Fruit fly (Drosophila melanogaster) whole organism, embryonic: ENCODE results near the gene CG34462.

Experiments used
- Aef1 ChIP-seq: fragments of 200-800 bp; sonication (Bioruptor generic); IDR thresholded peaks from 3 replicates; pipeline ENCODE4 v1.3.6; 2022; ENCODE audit warnings: missing biosample characterization, missing genetic modification characterization
- Awh ChIP-seq: fragments of 200-800 bp; sonication (Bioruptor generic); IDR thresholded peaks from 2 replicates; pipeline ENCODE4, ENCODE4 v1.3.6; 2022; ENCODE audit warnings: missing biosample characterization, missing genetic modification characterization
- CG10959 ChIP-seq: fragments of 200-800 bp; sonication (Bioruptor generic); IDR thresholded peaks from 2 replicates; pipeline ENCODE4 v1.3.6; 2022; ENCODE audit warnings: missing biosample characterization, missing genetic modification characterization
- CG10979 ChIP-seq: fragments of 200-800 bp; sonication (Bioruptor generic); optimal IDR thresholded peaks from 2 replicates; lab custom pipeline; 2018; ENCODE audit warnings: missing biosample characterization, mild to moderate bottlenecking, missing genetic modification characterization, moderate library complexity
- CG11723 ChIP-seq: fragments of 200-800 bp; sonication (Bioruptor generic); optimal IDR thresholded peaks from 2 replicates; lab custom pipeline; 2017; ENCODE audit warnings: missing biosample characterization, mild to moderate bottlenecking, missing genetic modification characterization
- CG2199 ChIP-seq: fragments of 200-800 bp; sonication (Bioruptor generic); IDR thresholded peaks from 3 replicates; pipeline ENCODE4 v1.3.6; 2022; ENCODE audit warnings: missing biosample characterization, missing genetic modification characterization
- CG2712 ChIP-seq: fragments of 200-800 bp; optimal IDR thresholded peaks from 3 replicates; lab custom pipeline; 2019; ENCODE audit warnings: missing biosample characterization, mild to moderate bottlenecking, missing genetic modification characterization, moderate library complexity
- CG3065 ChIP-seq: fragments of 200-800 bp; sonication (Bioruptor generic); optimal IDR thresholded peaks from 2 replicates; lab custom pipeline; 2016; ENCODE audit warnings: missing biosample characterization, missing genetic modification characterization
- CG33213 ChIP-seq: fragments of 200-800 bp; sonication (Bioruptor generic); optimal IDR thresholded peaks from 3 replicates; lab custom pipeline; 2016; ENCODE audit warnings: missing biosample characterization, missing genetic modification characterization
- CG3995 ChIP-seq: fragments of 200-800 bp; sonication (Bioruptor generic); optimal IDR thresholded peaks from 3 replicates; lab custom pipeline; 2016; ENCODE audit warnings: missing biosample characterization, missing genetic modification characterization
- CG5953 ChIP-seq: fragments of 200-800 bp; sonication (Bioruptor generic); IDR thresholded peaks from 2 replicates; pipeline ENCODE4 v1.3.6; 2022; ENCODE audit warnings: missing biosample characterization, missing genetic modification characterization
- CG7786 ChIP-seq: fragments of 200-800 bp; sonication (Bioruptor generic); optimal IDR thresholded peaks from 2 replicates; lab custom pipeline; 2016; ENCODE audit warnings: missing biosample characterization, missing genetic modification characterization
- CG7928 ChIP-seq: fragments of 200-800 bp; sonication (Bioruptor generic); optimal IDR thresholded peaks from 2 replicates; lab custom pipeline; 2017; ENCODE audit warnings: missing biosample characterization, mild to moderate bottlenecking, missing genetic modification characterization
- CG8388 ChIP-seq: fragments of 200-800 bp; sonication (Bioruptor generic); optimal IDR thresholded peaks from 2 replicates; lab custom pipeline; 2019; ENCODE audit warnings: missing biosample characterization, mild to moderate bottlenecking, missing genetic modification characterization, moderate library complexity
- CG8765 ChIP-seq: fragments of 200-800 bp; sonication (Bioruptor generic); IDR thresholded peaks from 2 replicates; pipeline ENCODE4 v1.3.6; 2022; ENCODE audit warnings: missing biosample characterization, missing genetic modification characterization
- CG9727 ChIP-seq: fragments of 200-800 bp; sonication (Bioruptor generic); optimal IDR thresholded peaks from 3 replicates; lab custom pipeline; 2017; ENCODE audit warnings: missing biosample characterization, mild to moderate bottlenecking, missing genetic modification characterization
- CG9932 ChIP-seq: fragments of 200-800 bp; sonication (Bioruptor generic); IDR thresholded peaks from 2 replicates; pipeline ENCODE4 v1.3.6; 2022; ENCODE audit warnings: missing biosample characterization, missing genetic modification characterization
- CTCF ChIP-seq: fragments of 200-800 bp; sonication (Bioruptor generic); optimal IDR thresholded peaks from 2 replicates; lab custom pipeline; 2017; ENCODE audit warnings: missing biosample characterization, mild to moderate bottlenecking, missing genetic modification characterization, moderate library complexity
- Dbx ChIP-seq: fragments of 200-800 bp; sonication (Bioruptor generic); IDR thresholded peaks from 3 replicates; pipeline ENCODE4 v1.3.6; 2022; ENCODE audit warnings: missing biosample characterization, missing genetic modification characterization
- Deaf1 ChIP-seq: fragments of 200-800 bp; optimal IDR thresholded peaks from 3 replicates; lab custom pipeline; 2019; ENCODE audit warnings: missing biosample characterization, mild to moderate bottlenecking, missing genetic modification characterization, moderate library complexity
- Dll ChIP-seq: fragments of 200-800 bp; sonication (Bioruptor generic); IDR thresholded peaks from 4 replicates; pipeline ENCODE4 v1.3.6; 2022; ENCODE audit warnings: missing biosample characterization, missing genetic modification characterization; ENCODE audit not compliant: partially characterized antibody
- GATAe ChIP-seq: fragments of 200-800 bp; sonication (Bioruptor generic); conservative IDR thresholded peaks from 2 replicates; pipeline ENCODE4 v1.3.6; 2022; ENCODE audit warnings: missing biosample characterization, missing genetic modification characterization
- HHEX ChIP-seq: fragments of 200-800 bp; sonication (Bioruptor generic); optimal IDR thresholded peaks from 3 replicates; lab custom pipeline; 2017; ENCODE audit warnings: missing biosample characterization, mild to moderate bottlenecking, missing genetic modification characterization, missing genetic modification reagents
- MBD-R2 ChIP-seq: fragments of 200-800 bp; sonication (Bioruptor generic); IDR thresholded peaks from 2 replicates; pipeline ENCODE4 v1.3.6; 2022; ENCODE audit warnings: missing biosample characterization, missing genetic modification characterization
- Mrtf ChIP-seq: fragments of 200-800 bp; sonication (Bioruptor generic); IDR thresholded peaks from 3 replicates; pipeline ENCODE4 v1.3.6; 2022; ENCODE audit warnings: missing biosample characterization, missing genetic modification characterization
- Oli ChIP-seq: fragments of 200-800 bp; sonication (Bioruptor generic); optimal IDR thresholded peaks from 2 replicates; lab custom pipeline; 2018; ENCODE audit warnings: missing biosample characterization, mild to moderate bottlenecking, missing genetic modification characterization, moderate library complexity
- Ptx1 ChIP-seq: fragments of 200-800 bp; sonication (Bioruptor generic); IDR thresholded peaks from 2 replicates; pipeline ENCODE4 v1.3.6; 2022; ENCODE audit warnings: missing biosample characterization, missing genetic modification characterization
- Sox100B ChIP-seq: fragments of 200-800 bp; sonication (Bioruptor generic); optimal IDR thresholded peaks from 3 replicates; lab custom pipeline; 2018; ENCODE audit warnings: missing biosample characterization, mild to moderate bottlenecking, missing genetic modification characterization
- TFAM ChIP-seq: fragments of 200-800 bp; sonication (Bioruptor generic); optimal IDR thresholded peaks from 2 replicates; lab custom pipeline; 2017; ENCODE audit warnings: missing biosample characterization, missing genetic modification characterization, inconsistent platforms
- Trl ChIP-seq, 3 experiments: fragments of >200 bp in 2 of 3; fragments of 200-800 bp in 1 of 3; sonication (Bioruptor generic) in 1 of 3; optimal IDR thresholded peaks; 2 replicates in 1 of 3; 3 replicates in 2 of 3; lab custom pipeline; 2016 to 2017; ENCODE audit warnings: missing biosample characterization in 1 of 3, missing genetic modification characterization in 1 of 3
- Usf ChIP-seq: fragments of 200-800 bp; sonication (Bioruptor generic); optimal IDR thresholded peaks from 2 replicates; lab custom pipeline; 2017; ENCODE audit warnings: missing genotype, missing biosample characterization, missing genetic modification characterization
- Xrp1 ChIP-seq: fragments of 200-800 bp; sonication (Bioruptor generic); IDR thresholded peaks from 2 replicates; pipeline ENCODE4 v1.3.6; 2022; ENCODE audit warnings: missing biosample characterization, missing genetic modification characterization
- amos ChIP-seq: fragments of 200-800 bp; sonication (Bioruptor generic); IDR thresholded peaks from 2 replicates; pipeline ENCODE4 v1.3.6; 2022; ENCODE audit warnings: missing biosample characterization, missing genetic modification characterization; ENCODE audit not compliant: partially characterized antibody
- ara ChIP-seq: fragments of 200-800 bp; sonication (Bioruptor generic); IDR thresholded peaks from 2 replicates; pipeline ENCODE4 v1.3.6; 2022; ENCODE audit warnings: missing biosample characterization, missing genetic modification characterization
- br ChIP-seq: fragments of >200 bp; optimal IDR thresholded peaks from 2 replicates; lab custom pipeline; 2017
- cg ChIP-seq: fragments of 200-800 bp; sonication (Bioruptor generic); optimal IDR thresholded peaks from 3 replicates; lab custom pipeline; 2019; ENCODE audit warnings: missing biosample characterization, mild to moderate bottlenecking, missing genetic modification characterization, moderate library complexity
- chn ChIP-seq: fragments of 200-800 bp; sonication (Bioruptor generic); optimal IDR thresholded peaks from 2 replicates; lab custom pipeline; 2016; ENCODE audit warnings: missing biosample characterization, missing genetic modification characterization
- ci ChIP-seq: fragments of 200-800 bp; sonication (Bioruptor generic); IDR thresholded peaks from 3 replicates; pipeline ENCODE4 v1.3.6; 2022; ENCODE audit warnings: missing biosample characterization, missing genetic modification characterization
- dpn ChIP-seq, 2 experiments: fragments of 200-800 bp; sonication (Bioruptor generic); optimal IDR thresholded peaks; 3 replicates each; lab custom pipeline; 2016; ENCODE audit warnings: missing biosample characterization in 2 of 2, missing genetic modification characterization in 2 of 2
- ems ChIP-seq: fragments of 200-800 bp; sonication (Bioruptor generic); optimal IDR thresholded peaks from 3 replicates; lab custom pipeline; 2016; ENCODE audit warnings: missing biosample characterization, missing genetic modification characterization
- gcm ChIP-seq: fragments of 200-800 bp; sonication (Bioruptor generic); optimal IDR thresholded peaks from 2 replicates; lab custom pipeline; 2019; ENCODE audit warnings: missing biosample characterization, mild to moderate bottlenecking, missing genetic modification characterization, moderate library complexity
- h ChIP-seq: fragments of >200 bp; optimal IDR thresholded peaks from 2 replicates; lab custom pipeline; 2017
- hth ChIP-seq: fragments of >200 bp; optimal IDR thresholded peaks from 2 replicates; lab custom pipeline; 2017; ENCODE audit warnings: inconsistent platforms
- jigr1 ChIP-seq: fragments of 200-800 bp; sonication (Bioruptor generic); IDR thresholded peaks from 3 replicates; pipeline ENCODE4 v1.3.6; 2022; ENCODE audit warnings: missing biosample characterization, missing genetic modification characterization
- jumu ChIP-seq: fragments of 200-800 bp; sonication (Bioruptor generic); optimal IDR thresholded peaks from 3 replicates; lab custom pipeline; 2016; ENCODE audit warnings: missing biosample characterization, missing genetic modification characterization
- lmd ChIP-seq: fragments of 200-800 bp; sonication (Bioruptor generic); IDR thresholded peaks from 2 replicates; pipeline ENCODE4 v1.3.6; 2022; ENCODE audit warnings: missing biosample characterization, missing genetic modification characterization
- nmo ChIP-seq: fragments of 200-800 bp; sonication (Bioruptor generic); optimal IDR thresholded peaks from 2 replicates; lab custom pipeline; 2018; ENCODE audit warnings: missing biosample characterization, mild to moderate bottlenecking, missing genetic modification characterization, moderate library complexity
- p53 ChIP-seq: fragments of 200-800 bp; sonication (Bioruptor generic); optimal IDR thresholded peaks from 2 replicates; lab custom pipeline; 2016; ENCODE audit warnings: missing biosample characterization, missing genetic modification characterization
- schlank ChIP-seq: fragments of 200-800 bp; sonication (Bioruptor generic); optimal IDR thresholded peaks from 2 replicates; lab custom pipeline; 2018; ENCODE audit warnings: missing biosample characterization, mild to moderate bottlenecking, missing genetic modification characterization
- sd ChIP-seq: fragments of 200-800 bp; sonication (Bioruptor generic); optimal IDR thresholded peaks from 3 replicates; lab custom pipeline; 2018; ENCODE audit warnings: missing biosample characterization, mild to moderate bottlenecking, missing genetic modification characterization, moderate library complexity
- tio ChIP-seq: fragments of 200-800 bp; sonication (Bioruptor generic); optimal IDR thresholded peaks from 2 replicates; lab custom pipeline; 2017; ENCODE audit warnings: missing biosample characterization, missing genetic modification characterization, inconsistent platforms
- tx ChIP-seq: fragments of 200-800 bp; sonication (Bioruptor generic); optimal IDR thresholded peaks from 2 replicates; lab custom pipeline; 2016; ENCODE audit warnings: missing biosample characterization, missing genetic modification characterization
- zfh1 ChIP-seq: fragments of 200-800 bp; sonication (Bioruptor generic); IDR thresholded peaks from 3 replicates; pipeline ENCODE4 v1.3.6; 2022; ENCODE audit warnings: missing biosample characterization, missing genetic modification characterization

The CG34462 gene

dm6 chr3L:8308891-8309352 is 19.5 kb upstream of the CG34462 start, which contains the start of gene BI-1 (continued):
- TF ChIP-seq Usf (GFP tag; lab: Kevin White, UChicago) (no peak), cg (GFP tag; lab: Kevin White, UChicago) (no peak), Awh (GFP tag; lab: Robert Waterston, UW) (no peak), CG8765 (GFP tag; lab: Robert Waterston, UW) (no peak), nmo (GFP tag; lab: Kevin White, UChicago) (peak; percentile 75), p53 (no peak), Oli (tag; lab: Kevin White, UChicago) (peak; percentile 56), CG10959 (GFP tag; lab: Robert Waterston, UW) (no peak), sd (tag; lab: Kevin White, UChicago) (no peak), tx (no peak), CG2712 (peak; percentile 67), CG8388 (GFP tag; lab: Kevin White, UChicago) (no peak), chn (no peak), lmd (GFP tag; lab: Robert Waterston, UW) (peak; percentile 54; the same call in 1 of the 2 replicates), jigr1 (GFP tag; lab: Robert Waterston, UW) (no peak), CG33213 (GFP tag; lab: Kevin White, UChicago) (no peak), Aef1 (GFP tag; lab: Robert Waterston, UW) (no peak), Sox100B (GFP tag; lab: Kevin White, UChicago) (peak; percentile 79), amos (0 out of 2 replicates have a peak, but pooled peaks have one; percentile 10), br (lab: Kevin White, UChicago) (no peak), CG7786 (GFP tag; lab: Kevin White, UChicago) (no peak), Ptx1 (GFP tag; lab: Robert Waterston, UW) (peak; percentile 33), CG9932 (GFP tag; lab: Robert Waterston, UW) (peak; percentile 82), CG9727 (peak; percentile 63), CG10979 (tag; lab: Kevin White, UChicago) (peak; percentile 61), MBD-R2 (GFP tag; lab: Robert Waterston, UW) (peak; percentile 50), GATAe (GFP tag; lab: Robert Waterston, UW) (peak; percentile 43; the same call in 1 of the 2 replicates), CG3065 (GFP tag; lab: Kevin White, UChicago) (no peak), CG7928 (GFP tag; lab: Kevin White, UChicago) (peak; percentile 19), CG11723 (GFP tag; lab: Kevin White, UChicago) (no peak), jumu (GFP tag; lab: Kevin White, UChicago) (peak; percentile 15), Dbx (peak; percentile 74; the same call in 2 of the 3 replicates), ems (peak; percentile 28), CG2199 (GFP tag; lab: Robert Waterston, UW) (no peak), zfh1 (GFP tag; lab: Robert Waterston, UW) (no peak), hth (lab: Kevin White, UChicago) (no peak), dpn (GFP tag; optimal IDR thresholded peaks at IDR 0.05; lab: Kevin White, UChicago) (peak; percentile 45 to 62), HHEX (GFP tag; lab: Kevin White, UChicago) (peak; percentile 51), Dll (no peak), h (lab: Kevin White, UChicago) (no peak), ara (GFP tag; lab: Robert Waterston, UW) (no peak), Mrtf (GFP tag; lab: Robert Waterston, UW) (no peak), CTCF (GFP tag; lab: Kevin White, UChicago) (peak; percentile 22), tio (no peak), Trl (optimal IDR thresholded peaks at IDR 0.05; lab: Kevin White, UChicago) (no peak), Trl (GFP tag; optimal IDR thresholded peaks at IDR 0.05; lab: Kevin White, UChicago) (peak; percentile 63), Deaf1 (tag; lab: Kevin White, UChicago) (no peak), schlank (tag; lab: Kevin White, UChicago) (no peak), TFAM (GFP tag; lab: Kevin White, UChicago) (no peak), CG5953 (no peak), Xrp1 (peak; percentile 47), gcm (GFP tag; lab: Kevin White, UChicago) (no peak), ci (GFP tag; lab: Robert Waterston, UW) (0 out of 3 replicates have a peak, but pooled peaks have one; percentile 17), CG3995 (GFP tag; lab: Kevin White, UChicago) (peak; percentile 44)
